Worm (Caenorhabditis elegans) whole organism, L3 larva: ENCODE data around the gene T28D6.5.

Experiments used
- ceh-28 ChIP-seq: fragments of 150-350 bp; optimal IDR thresholded peaks from 2 replicates; lab custom pipeline; 2014; ENCODE audit warnings: missing biosample characterization, missing genetic modification reagents, missing genetic modification characterization
- lin-39 ChIP-seq: fragments of 150-350 bp; optimal IDR thresholded peaks from 2 replicates; lab custom pipeline; 2018; ENCODE audit warnings: missing biosample characterization, missing genetic modification reagents, missing genetic modification characterization
- nhr-11 ChIP-seq: fragments of 150-350 bp; optimal IDR thresholded peaks from 2 replicates; lab custom pipeline; 2014; ENCODE audit warnings: missing biosample characterization, missing genetic modification characterization
- nhr-12 ChIP-seq: fragments of 150-350 bp; optimal IDR thresholded peaks from 2 replicates; lab custom pipeline; 2014; ENCODE audit warnings: missing biosample characterization, missing genetic modification characterization
- nhr-28 ChIP-seq: fragments of 150-350 bp; optimal IDR thresholded peaks from 2 replicates; lab custom pipeline; 2014; ENCODE audit warnings: missing biosample characterization, missing genetic modification characterization
- skn-1 ChIP-seq: fragments of 150-350 bp; optimal IDR thresholded peaks from 2 replicates; lab custom pipeline; 2014; ENCODE audit warnings: missing biosample characterization, missing genetic modification characterization
- unc-62 ChIP-seq: fragments of 150-350 bp; sonication (generic microtip); optimal IDR thresholded peaks from 4 replicates; lab custom pipeline; 2014; ENCODE audit warnings: missing biosample characterization, missing genetic modification reagents, missing genetic modification characterization

DNA sequence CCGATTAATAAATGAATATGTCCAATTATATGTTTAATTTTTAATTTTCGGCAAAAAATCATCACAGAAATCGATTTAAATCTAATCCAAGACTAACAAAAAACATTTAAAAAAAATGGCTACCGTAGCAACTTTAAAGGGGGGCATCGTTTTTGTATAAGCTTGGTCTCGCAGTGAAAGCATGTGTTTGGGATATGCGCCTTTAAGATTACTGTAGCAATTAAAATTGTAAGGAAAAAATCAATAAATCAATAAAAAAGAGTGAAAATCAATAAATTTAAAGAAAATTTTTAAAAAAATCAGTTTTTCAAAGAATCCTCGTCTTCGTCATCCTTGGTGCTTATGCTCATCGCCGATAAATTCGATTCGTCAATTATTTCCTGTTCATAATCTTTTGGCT lies 10.6 kb downstream of the T28D6.5 start:
- TF ChIP-seq lin-39 (tag; lab: Kevin White, UChicago): no peak
- no peak for TF ChIP-seq skn-1 (tag; lab: Kevin White, UChicago)
- TF ChIP-seq ceh-28: peak; percentile 90
- no peak for TF ChIP-seq nhr-28 (tag; lab: Kevin White, UChicago)
- TF ChIP-seq nhr-11 (tag; lab: Kevin White, UChicago): no peak
- TF ChIP-seq nhr-12 (tag; lab: Kevin White, UChicago): no peak
- TF ChIP-seq unc-62 (GFP tag; lab: Kevin White, UChicago): no peak
